Worm (Caenorhabditis elegans): ENCODE data around the gene srx-93.

DNA sequence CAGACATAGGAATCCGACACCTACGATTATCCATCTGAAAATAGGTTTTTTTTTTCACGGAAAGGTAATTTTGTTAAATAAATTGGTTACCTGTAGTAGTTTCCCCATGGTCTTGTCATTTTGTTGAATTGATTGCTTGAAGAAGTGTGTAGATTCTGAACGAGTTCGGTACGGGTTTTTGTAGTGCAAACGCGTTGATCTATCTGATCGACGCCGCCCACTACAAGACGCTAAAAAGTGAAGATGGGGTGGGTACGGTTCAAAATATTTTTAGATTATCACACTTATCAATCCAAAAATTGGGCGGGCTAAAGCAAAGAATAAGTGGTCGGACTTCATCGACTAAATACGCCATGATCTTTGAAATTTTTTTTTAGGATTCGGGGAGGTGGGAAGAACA lies 6.1 kb downstream of the srx-93 start, which contains the start of gene T22F3.11:
- TF ChIP-seq nhr-10 (tag; optimal IDR thresholded peaks at IDR 0.05) (no peak), blmp-1 (tag; optimal IDR thresholded peaks at IDR 0.05; ENCODE audit: insufficient read depth) (no peak)

Data from whole organism, L2 larva.